Fruit fly (Drosophila melanogaster) whole organism, prepupa: ENCODE data around the gene retinin.

Source experiments
- CG1621 ChIP-seq: fragments of 200-800 bp; sonication (Bioruptor generic); optimal IDR thresholded peaks from 3 replicates; lab custom pipeline; 2018; ENCODE audit warnings: missing biosample characterization, mild to moderate bottlenecking, missing genetic modification characterization
- CG3919 ChIP-seq: fragments of 200-800 bp; sonication (Bioruptor generic); optimal IDR thresholded peaks from 3 replicates; lab custom pipeline; 2016; ENCODE audit warnings: missing biosample characterization, missing genetic modification characterization
- Eip75B ChIP-seq: fragments of 200-800 bp; sonication (Bioruptor generic); optimal IDR thresholded peaks from 3 replicates; lab custom pipeline; 2016; ENCODE audit warnings: missing biosample characterization, missing genetic modification characterization
- Hr38 ChIP-seq: sonication (Bioruptor generic); optimal IDR thresholded peaks from 2 replicates; lab custom pipeline; 2016; ENCODE audit warnings: missing biosample characterization, missing genetic modification characterization
- topi ChIP-seq: fragments of 200-800 bp; sonication (Bioruptor generic); optimal IDR thresholded peaks from 3 replicates; lab custom pipeline; 2016; ENCODE audit warnings: missing biosample characterization, missing genetic modification characterization

DNA sequence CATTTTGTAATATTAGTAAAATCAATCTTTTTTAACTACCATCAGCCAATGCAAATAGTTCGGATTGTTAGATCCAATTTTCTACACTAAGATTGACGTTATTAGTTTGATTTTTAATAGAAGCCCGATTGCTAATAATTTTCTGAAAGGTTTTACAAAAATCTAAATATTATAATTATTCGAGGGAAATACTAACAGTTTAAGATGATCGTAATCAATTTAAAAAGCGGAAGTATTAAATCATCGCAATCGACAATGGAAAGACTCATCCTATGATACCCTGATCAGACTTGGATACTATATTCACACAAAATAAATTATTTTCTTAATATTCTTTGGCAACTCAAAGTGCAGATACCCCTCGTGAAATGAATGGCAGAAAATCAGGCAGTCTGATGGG lies 26.1 kb downstream of the retinin start:
- TF ChIP-seq Hr38 (GFP tag; lab: Kevin White, UChicago) (no peak), CG3919 (GFP tag; lab: Kevin White, UChicago) (no peak), CG1621 (no peak), topi (GFP tag; lab: Kevin White, UChicago) (no peak), Eip75B (GFP tag; lab: Kevin White, UChicago) (no peak)
